Fruit fly (Drosophila melanogaster) S2 (cell line): ENCODE results near the gene CG5347.

ENCODE experiments used
- CG8478 ChIP-seq: fragments of >200 bp; optimal IDR thresholded peaks from 2 replicates; lab custom pipeline; 2018
- CTCF ChIP-seq, 2 experiments: fragments of >200 bp; optimal IDR thresholded peaks; 2 replicates each; lab custom pipeline; 2018

The CG5347 gene

dm6 chrX:14776474-14776873 is at the start of gene CG5347:
CG5347 (plus strand) TSS chrX:14776774.
- no peak for TF ChIP-seq CG8478 (lab: Kevin White, UChicago)
- TF ChIP-seq CTCF (optimal IDR thresholded peaks at IDR 0.05; lab: Kevin White, UChicago), result no peak

- TF ChIP-seq CG8478 (lab: Kevin White, UChicago) (no peak), CTCF (optimal IDR thresholded peaks at IDR 0.05; lab: Kevin White, UChicago) (no peak)
Observed at dm6 chrX:14727580-14727979, 49.0 kb upstream of the CG5347 start.

dm6 chrX:14738420-14738819 is 38.2 kb upstream of the CG5347 start:
- TF ChIP-seq CTCF (optimal IDR thresholded peaks at IDR 0.05; lab: Kevin White, UChicago) (no peak), CG8478 (lab: Kevin White, UChicago) (no peak)

dm6 chrX:14743819-14744218 is 32.8 kb upstream of the CG5347 start:
- no peak for TF ChIP-seq CTCF (optimal IDR thresholded peaks at IDR 0.05; lab: Kevin White, UChicago)
- TF ChIP-seq CG8478 (lab: Kevin White, UChicago), result no peak

- TF ChIP-seq CTCF (optimal IDR thresholded peaks at IDR 0.05; lab: Kevin White, UChicago) (no peak), CG8478 (lab: Kevin White, UChicago) (no peak)
Observed at dm6 chrX:14749086-14749874, 27.3 kb upstream of the CG5347 start, which contains the start of gene NetB. NetB (minus strand) TSS chrX:14749376.

- TF ChIP-seq CG8478 (lab: Kevin White, UChicago) (no peak), CTCF (optimal IDR thresholded peaks at IDR 0.05; lab: Kevin White, UChicago) (no peak)
Observed at dm6 chrX:14750448-14750847, 26.1 kb upstream of the CG5347 start.

- no peak for TF ChIP-seq CTCF (optimal IDR thresholded peaks at IDR 0.05; lab: Kevin White, UChicago)
- no peak for TF ChIP-seq CG8478 (lab: Kevin White, UChicago)
Observed at dm6 chrX:14751162-14751561, 25.4 kb upstream of the CG5347 start.

- TF ChIP-seq CG8478 (lab: Kevin White, UChicago), result no peak
- TF ChIP-seq CTCF (optimal IDR thresholded peaks at IDR 0.05; lab: Kevin White, UChicago), result no peak
Observed at dm6 chrX:14765024-14765423, 11.6 kb upstream of the CG5347 start.

- TF ChIP-seq CTCF (optimal IDR thresholded peaks at IDR 0.05; lab: Kevin White, UChicago) (no peak), CG8478 (lab: Kevin White, UChicago) (no peak)
Observed at dm6 chrX:14765737-14766253, 10.8 kb upstream of the CG5347 start, which contains the start of gene CG15890. CG15890 (minus strand) TSS chrX:14765787.

dm6 chrX:14775008-14775407 is 1.6 kb upstream of the CG5347 start, which contains the start of gene CG5334:
CG5334 (plus strand) TSS chrX:14775308.
- no peak for TF ChIP-seq CTCF (optimal IDR thresholded peaks at IDR 0.05; lab: Kevin White, UChicago)
- no peak for TF ChIP-seq CG8478 (lab: Kevin White, UChicago)

- no peak for TF ChIP-seq CTCF (optimal IDR thresholded peaks at IDR 0.05; lab: Kevin White, UChicago)
- TF ChIP-seq CG8478 (lab: Kevin White, UChicago), result no peak
Observed at dm6 chrX:14784002-14784568, 7.5 kb downstream of the CG5347 start, which contains the start of gene Ag5r2. Ag5r2 (minus strand) TSS chrX:14784052.

dm6 chrX:14786451-14786850 is 9.9 kb downstream of the CG5347 start, which contains the start of gene Ag5r:
Ag5r (minus strand) TSS chrX:14786551.
- TF ChIP-seq CTCF (optimal IDR thresholded peaks at IDR 0.05; lab: Kevin White, UChicago), result no peak
- no peak for TF ChIP-seq CG8478 (lab: Kevin White, UChicago)

dm6 chrX:14802611-14803110 is 26.1 kb downstream of the CG5347 start:
- no peak for TF ChIP-seq CG8478 (lab: Kevin White, UChicago)
- TF ChIP-seq CTCF (optimal IDR thresholded peaks at IDR 0.05; lab: Kevin White, UChicago), result no peak

- TF ChIP-seq CG8478 (lab: Kevin White, UChicago) (no peak), CTCF (optimal IDR thresholded peaks at IDR 0.05; lab: Kevin White, UChicago) (no peak)
Observed at dm6 chrX:14805646-14806045, 29.1 kb downstream of the CG5347 start.

- TF ChIP-seq CG8478 (lab: Kevin White, UChicago), result no peak
Observed at dm6 chrX:14810433-14810832, 33.9 kb downstream of the CG5347 start.
